Fruit fly (Drosophila melanogaster): ENCODE data around the gene Rpn7.

Gene Rpn7

DNA sequence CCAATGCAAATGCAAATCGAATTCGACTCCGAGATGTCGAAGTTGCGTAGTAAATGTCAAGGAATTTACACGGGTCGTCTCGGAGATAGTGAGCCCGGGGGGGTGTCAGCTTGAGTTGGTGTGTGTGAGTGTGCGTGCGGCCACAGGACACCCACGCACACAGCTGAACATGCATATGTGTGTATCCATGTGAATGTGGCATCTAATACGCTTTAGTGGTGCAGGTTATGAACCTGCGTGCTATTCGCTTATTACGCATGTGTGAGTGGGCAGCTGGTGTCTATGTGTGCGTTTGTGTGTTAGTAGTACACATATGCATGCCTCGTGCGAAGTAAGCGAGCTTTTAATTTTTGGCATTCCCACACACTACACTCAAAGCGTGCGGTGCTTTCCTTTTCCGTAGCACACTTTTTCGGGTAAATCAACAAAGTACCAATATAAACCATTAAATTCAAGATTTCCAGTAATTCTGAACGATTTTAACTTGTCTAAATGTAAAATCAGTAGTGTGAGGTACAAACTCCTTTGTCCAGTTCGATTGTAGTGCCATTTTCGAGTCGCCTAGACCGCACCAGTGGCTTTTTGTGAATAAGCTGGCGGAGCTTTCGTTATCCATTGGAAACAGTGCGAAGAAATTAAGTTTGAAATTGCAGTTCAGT is 7.1 kb upstream of the Rpn7 start:
- TF ChIP-seq psq (optimal IDR thresholded peaks at IDR 0.05) (no peak), EcR (GFP tag; optimal IDR thresholded peaks at IDR 0.05) (no peak), pan (optimal IDR thresholded peaks at IDR 0.05) (no peak)

dm6 chr3R:22467939-22468571 is 6.2 kb upstream of the Rpn7 start, which contains the start of the genes CG5377 and Nrx-1:
CG5377 (minus strand) TSS chr3R:22468157.
Nrx-1 (plus strand) TSS chr3R:22468512.
- no peak for TF ChIP-seq psq (optimal IDR thresholded peaks at IDR 0.05)
- TF ChIP-seq pan (optimal IDR thresholded peaks at IDR 0.05), result no peak
- TF ChIP-seq CG8478 (optimal IDR thresholded peaks at IDR 0.05), result no peak
- no peak for TF ChIP-seq EcR (GFP tag; optimal IDR thresholded peaks at IDR 0.05)
- no peak for TF ChIP-seq Dll (optimal IDR thresholded peaks at IDR 0.05)
- no peak for TF ChIP-seq usp (GFP tag; optimal IDR thresholded peaks at IDR 0.05)

DNA sequence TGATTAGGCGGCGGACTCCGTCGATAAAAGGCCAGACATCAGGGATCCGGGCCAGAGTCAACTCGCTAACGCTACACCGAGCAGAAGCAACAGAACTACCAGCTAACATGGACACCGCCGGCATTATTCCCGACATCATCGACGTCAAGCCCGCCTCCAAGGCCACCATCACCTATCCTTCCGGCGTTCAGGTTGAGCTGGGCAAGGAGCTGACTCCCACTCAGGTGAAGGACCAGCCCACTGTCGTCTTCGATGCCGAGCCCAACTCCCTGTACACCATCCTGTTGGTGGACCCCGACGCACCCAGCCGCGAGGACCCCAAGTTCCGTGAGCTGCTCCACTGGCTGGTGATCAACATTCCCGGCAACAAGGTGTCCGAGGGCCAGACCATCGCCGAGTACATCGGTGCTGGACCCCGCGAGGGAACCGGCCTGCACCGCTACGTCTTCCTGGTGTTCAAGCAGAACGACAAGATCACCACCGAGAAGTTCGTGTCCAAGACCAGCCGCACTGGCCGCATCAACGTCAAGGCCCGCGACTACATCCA is 4.2 kb upstream of the Rpn7 start, which contains the start of gene Pebp1:
Gene Pebp1, plus strand, starts transcription at position 51 of the 547 bp plus-strand sequence.
- TF ChIP-seq usp (GFP tag; optimal IDR thresholded peaks at IDR 0.05) (no peak), pan (optimal IDR thresholded peaks at IDR 0.05) (no peak), psq (optimal IDR thresholded peaks at IDR 0.05) (no peak), EcR (GFP tag; optimal IDR thresholded peaks at IDR 0.05) (no peak), CG8478 (optimal IDR thresholded peaks at IDR 0.05) (no peak), Dll (optimal IDR thresholded peaks at IDR 0.05) (no peak)

DNA sequence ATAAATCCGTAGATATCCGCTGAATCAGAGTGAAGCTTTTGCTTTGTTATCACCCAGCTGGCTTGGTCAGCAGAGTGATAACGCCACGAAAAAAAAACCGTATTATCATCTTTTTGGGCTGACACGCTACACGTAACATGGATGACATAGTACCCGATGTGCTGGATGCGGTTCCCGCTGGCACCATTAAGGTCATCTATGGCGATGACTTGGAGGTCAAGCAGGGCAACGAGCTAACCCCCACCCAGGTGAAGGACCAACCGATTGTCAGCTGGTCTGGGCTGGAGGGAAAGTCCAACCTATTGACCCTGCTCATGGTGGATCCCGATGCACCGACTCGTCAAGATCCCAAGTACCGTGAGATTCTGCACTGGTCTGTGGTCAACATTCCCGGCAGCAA is 3.3 kb upstream of the Rpn7 start:
- no peak for TF ChIP-seq psq (optimal IDR thresholded peaks at IDR 0.05)
- TF ChIP-seq pan (optimal IDR thresholded peaks at IDR 0.05), result no peak
- no peak for TF ChIP-seq CG8478 (optimal IDR thresholded peaks at IDR 0.05)
- TF ChIP-seq Dll (optimal IDR thresholded peaks at IDR 0.05), result no peak
- TF ChIP-seq EcR (GFP tag; optimal IDR thresholded peaks at IDR 0.05), result no peak
- TF ChIP-seq usp (GFP tag; optimal IDR thresholded peaks at IDR 0.05), result no peak

- no peak for TF ChIP-seq Dll (optimal IDR thresholded peaks at IDR 0.05)
- TF ChIP-seq psq (optimal IDR thresholded peaks at IDR 0.05), result no peak
- no peak for TF ChIP-seq usp (GFP tag; optimal IDR thresholded peaks at IDR 0.05)
- TF ChIP-seq pan (optimal IDR thresholded peaks at IDR 0.05), result no peak
- TF ChIP-seq CG8478 (optimal IDR thresholded peaks at IDR 0.05), result no peak
- TF ChIP-seq EcR (GFP tag; optimal IDR thresholded peaks at IDR 0.05), result no peak
Measured at dm6 chr3R:22464611-22465113, 2.8 kb upstream of the Rpn7 start, which contains the start of gene CG7054. CG7054 (plus strand) TSS chr3R:22464985.

- TF ChIP-seq CG8478 (optimal IDR thresholded peaks at IDR 0.05), result no peak
- no peak for TF ChIP-seq psq (optimal IDR thresholded peaks at IDR 0.05)
- no peak for TF ChIP-seq Dll (optimal IDR thresholded peaks at IDR 0.05)
- TF ChIP-seq EcR (GFP tag; optimal IDR thresholded peaks at IDR 0.05), result no peak
- TF ChIP-seq pan (optimal IDR thresholded peaks at IDR 0.05), result no peak
- TF ChIP-seq usp (GFP tag; optimal IDR thresholded peaks at IDR 0.05), result no peak
Measured at dm6 chr3R:22456007-22456406, 5.8 kb downstream of the Rpn7 start.

- TF ChIP-seq Dll (optimal IDR thresholded peaks at IDR 0.05) (no peak), pan (optimal IDR thresholded peaks at IDR 0.05) (no peak), psq (optimal IDR thresholded peaks at IDR 0.05) (no peak), EcR (GFP tag; optimal IDR thresholded peaks at IDR 0.05) (no peak), usp (GFP tag; optimal IDR thresholded peaks at IDR 0.05) (no peak), CG8478 (optimal IDR thresholded peaks at IDR 0.05) (no peak)
Measured at dm6 chr3R:22455335-22455985, 6.4 kb downstream of the Rpn7 start.

DNA sequence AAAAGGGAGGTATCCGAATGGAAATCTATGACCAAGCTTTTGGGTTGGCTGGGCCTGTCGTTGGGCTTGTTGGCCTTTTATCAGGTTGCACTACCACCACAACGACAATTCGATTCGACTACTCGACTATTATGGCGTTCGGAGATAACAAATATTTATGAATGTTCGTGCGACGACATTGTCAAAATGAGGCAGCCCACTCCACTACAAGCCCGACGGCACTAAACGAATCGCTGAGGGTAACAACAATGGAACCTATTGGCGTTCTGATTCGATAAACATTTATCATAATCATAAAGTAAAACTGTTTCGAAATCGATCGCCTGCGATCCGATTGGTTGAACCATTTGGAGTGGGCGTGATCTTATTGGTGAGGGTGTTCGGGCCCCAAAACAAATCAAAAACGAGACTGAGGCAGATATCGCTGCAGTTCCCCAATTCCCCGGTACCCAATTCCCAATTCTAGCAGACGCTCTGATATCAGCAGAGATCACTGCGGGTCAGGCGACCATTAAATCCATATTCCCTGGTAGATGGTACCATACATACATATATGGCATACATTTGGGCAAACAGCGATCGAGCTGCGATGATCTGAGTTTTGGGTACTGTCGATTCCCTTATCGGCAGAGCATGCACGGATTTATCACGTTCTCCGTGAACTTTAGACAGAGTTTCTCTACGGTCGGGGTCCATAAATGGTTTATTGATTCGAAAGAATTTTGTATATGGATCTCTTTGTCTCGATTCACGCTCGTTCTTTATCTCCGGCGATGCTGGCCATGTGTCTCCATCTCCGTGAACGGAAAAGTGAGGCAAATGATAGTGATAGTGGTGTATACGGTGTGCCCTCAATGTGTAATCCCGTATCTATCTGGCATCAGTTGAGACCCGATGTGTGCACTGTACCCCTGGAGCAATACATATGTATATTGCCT is 7.2 kb downstream of the Rpn7 start:
- TF ChIP-seq psq (optimal IDR thresholded peaks at IDR 0.05) (no peak), usp (GFP tag; optimal IDR thresholded peaks at IDR 0.05) (no peak), Dll (optimal IDR thresholded peaks at IDR 0.05) (no peak), CG8478 (optimal IDR thresholded peaks at IDR 0.05) (no peak), pan (optimal IDR thresholded peaks at IDR 0.05) (no peak), EcR (GFP tag; optimal IDR thresholded peaks at IDR 0.05) (no peak)

dm6 chr3R:22449871-22450424 is 11.9 kb downstream of the Rpn7 start:
- TF ChIP-seq CG8478 (optimal IDR thresholded peaks at IDR 0.05) (no peak), pan (optimal IDR thresholded peaks at IDR 0.05) (no peak), EcR (GFP tag; optimal IDR thresholded peaks at IDR 0.05) (no peak), psq (optimal IDR thresholded peaks at IDR 0.05) (no peak), Dll (optimal IDR thresholded peaks at IDR 0.05) (no peak), usp (GFP tag; optimal IDR thresholded peaks at IDR 0.05) (no peak)

- TF ChIP-seq CG8478 (optimal IDR thresholded peaks at IDR 0.05), result no peak
- TF ChIP-seq pan (optimal IDR thresholded peaks at IDR 0.05), result no peak
- TF ChIP-seq EcR (GFP tag; optimal IDR thresholded peaks at IDR 0.05), result no peak
- TF ChIP-seq usp (GFP tag; optimal IDR thresholded peaks at IDR 0.05), result no peak
- peak; percentile 61 for TF ChIP-seq psq (optimal IDR thresholded peaks at IDR 0.05)
- no peak for TF ChIP-seq Dll (optimal IDR thresholded peaks at IDR 0.05)
Measured at dm6 chr3R:22447874-22448254, 14.0 kb downstream of the Rpn7 start, which contains the start of gene CG34376. CG34376 (plus strand) TSS chr3R:22448099.

All from whole organism.